Worm (Caenorhabditis elegans) whole organism, L3 larva: ENCODE measurements around the gene cwf-19L2.
A peak's percentile ranks its signal among the peaks of the same experiment; 100 is the strongest.

Experiments
- ama-1 ChIP-seq: fragments of 150-350 bp; optimal IDR thresholded peaks from 2 replicates; lab custom pipeline; 2018
- egl-27 ChIP-seq: sonication (generic microtip); optimal IDR thresholded peaks from 4 replicates; lab custom pipeline; 2017; ENCODE audit warnings: missing biosample characterization, missing genetic modification reagents, missing genetic modification characterization
- nhr-237 ChIP-seq: fragments of 150-350 bp; optimal IDR thresholded peaks from 2 replicates; lab custom pipeline; 2014; ENCODE audit warnings: missing biosample characterization, missing genetic modification characterization
- nhr-28 ChIP-seq: fragments of 150-350 bp; optimal IDR thresholded peaks from 2 replicates; lab custom pipeline; 2014; ENCODE audit warnings: missing biosample characterization, missing genetic modification characterization
- unc-39 ChIP-seq: sonication (generic microtip); optimal IDR thresholded peaks from 4 replicates; lab custom pipeline; 2017; ENCODE audit warnings: missing biosample characterization, missing genetic modification characterization
- zag-1 ChIP-seq: fragments of 150-350 bp; optimal IDR thresholded peaks from 2 replicates; lab custom pipeline; 2014; ENCODE audit warnings: missing biosample characterization, missing genetic modification characterization

DNA sequence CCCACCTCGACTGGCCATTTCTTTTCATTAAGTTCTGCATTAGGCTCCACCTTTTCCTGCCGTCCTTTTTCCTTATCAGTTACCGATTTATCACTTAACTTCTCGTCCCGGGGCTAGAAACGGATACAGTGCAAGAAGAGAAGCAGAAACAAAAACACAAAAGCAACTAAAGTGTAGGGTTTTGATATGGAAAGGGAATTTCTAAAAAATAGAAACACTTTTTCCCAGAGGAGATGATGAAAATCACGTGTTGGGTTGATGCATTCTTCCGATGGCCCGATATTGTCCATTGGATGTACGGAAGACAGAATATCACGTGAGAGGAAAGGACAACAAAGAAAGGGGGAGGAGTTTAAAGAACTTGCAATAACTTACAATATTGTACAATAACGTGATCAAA is 20.6 kb upstream of the cwf-19L2 start:
- TF ChIP-seq egl-27 (tag; lab: Kevin White, UChicago): peak; percentile 7
- no peak for TF ChIP-seq nhr-28 (tag; lab: Kevin White, UChicago)
- TF ChIP-seq ama-1 (lab: Kevin White, UChicago): peak; percentile 22
- no peak for TF ChIP-seq unc-39 (tag; lab: Kevin White, UChicago)
- no peak for TF ChIP-seq zag-1
- TF ChIP-seq nhr-237: no peak
